Worm (Caenorhabditis elegans): ENCODE measurements around the gene K09C8.2.

Gene K09C8.2

DNA sequence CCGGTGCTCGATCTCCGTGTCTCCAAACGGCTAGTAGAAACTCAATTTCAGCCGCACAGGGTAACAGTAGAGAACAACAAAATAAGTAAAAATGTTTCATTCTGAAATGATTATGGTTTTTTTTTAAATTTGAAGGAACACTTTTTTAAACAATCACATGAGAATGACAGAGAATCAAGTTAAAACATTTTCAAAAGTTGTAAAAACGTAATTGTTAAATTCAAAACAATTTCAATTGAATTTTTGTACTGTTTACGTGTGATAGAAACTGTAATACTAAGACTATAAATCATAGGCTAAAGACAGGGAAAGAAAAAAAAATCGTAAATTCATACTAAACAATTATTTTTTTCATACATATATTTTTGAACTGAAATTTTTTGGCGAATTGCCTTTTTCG is 18.0 kb upstream of the K09C8.2 start, which contains the start of gene pho-7:
pho-7 (minus strand) TSS at position 101 of the 400 bp plus-strand sequence.
- TF ChIP-seq unc-62 (GFP tag; optimal IDR thresholded peaks at IDR 0.05) = no peak
- no peak for TF ChIP-seq nhr-25 (tag; optimal IDR thresholded peaks at IDR 0.05)
- TF ChIP-seq nhr-67 (tag; optimal IDR thresholded peaks at IDR 0.05) = no peak
- no peak for TF ChIP-seq tbx-2 (tag; optimal IDR thresholded peaks at IDR 0.05)
- no peak for TF ChIP-seq pqm-1 (tag; optimal IDR thresholded peaks at IDR 0.05)
- TF ChIP-seq eor-1 (tag; optimal IDR thresholded peaks at IDR 0.05) = no peak
- no peak for TF ChIP-seq egl-5 (tag; optimal IDR thresholded peaks at IDR 0.05)
- TF ChIP-seq ztf-11 (tag; optimal IDR thresholded peaks at IDR 0.05) = no peak
- TF ChIP-seq unc-39 (tag; optimal IDR thresholded peaks at IDR 0.05) = no peak

DNA sequence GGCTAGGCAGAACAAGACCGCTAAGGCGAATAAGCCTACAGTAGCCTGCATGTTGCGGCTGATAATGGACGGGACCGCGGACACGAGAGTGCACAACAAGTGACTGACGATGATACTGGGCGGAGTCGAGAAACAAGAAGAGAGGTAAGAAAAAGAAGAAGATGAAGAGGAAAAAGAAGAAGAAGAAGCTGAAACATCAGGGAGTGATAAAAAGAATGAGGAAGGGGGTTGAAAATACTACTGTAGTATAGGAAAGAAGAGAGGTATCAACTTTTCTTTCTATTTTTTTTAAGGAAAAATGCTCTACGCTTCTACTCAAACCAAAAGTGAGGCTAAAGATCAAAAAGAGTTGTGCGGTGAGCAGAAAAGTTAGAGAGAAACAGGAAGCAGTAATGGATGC is 10.4 kb upstream of the K09C8.2 start, which contains the start of gene T21B6.3:
T21B6.3 (minus strand) TSS at position 101 of the 400 bp plus-strand sequence.
- TF ChIP-seq egl-5 (tag; optimal IDR thresholded peaks at IDR 0.05) (no peak), aly-2 (tag; optimal IDR thresholded peaks at IDR 0.05) (no peak)

DNA sequence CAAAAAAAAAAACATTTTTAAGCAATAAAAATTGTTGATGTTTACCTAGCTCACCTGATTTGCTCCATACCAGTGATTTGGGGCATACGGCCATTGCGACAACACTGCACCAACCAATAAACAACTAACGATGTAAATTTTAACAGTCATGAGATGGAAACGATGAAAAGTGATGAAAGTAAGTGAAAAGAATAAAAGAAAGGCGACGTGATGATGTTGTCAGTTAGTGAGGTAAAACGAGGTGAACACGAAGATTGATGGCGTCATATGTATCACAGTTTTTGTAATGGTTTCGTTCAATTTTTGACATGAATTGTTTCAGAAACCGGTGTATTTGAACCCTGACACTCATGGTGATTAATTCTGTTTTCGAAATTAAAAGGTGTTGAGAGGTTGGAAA is 8.1 kb upstream of the K09C8.2 start, which contains the start of gene K09C8.7:
K09C8.7 (minus strand) TSS at position 226 of the 400 bp plus-strand sequence.
- TF ChIP-seq eor-1 (tag; optimal IDR thresholded peaks at IDR 0.05) = no peak
- no peak for TF ChIP-seq lsy-12 (tag; optimal IDR thresholded peaks at IDR 0.05)
- no peak for TF ChIP-seq elt-1 (tag; optimal IDR thresholded peaks at IDR 0.05)
- no peak for TF ChIP-seq hmg-11 (tag; optimal IDR thresholded peaks at IDR 0.05)
- no peak for TF ChIP-seq pqm-1 (tag; optimal IDR thresholded peaks at IDR 0.05)
- TF ChIP-seq ztf-4 (tag; optimal IDR thresholded peaks at IDR 0.05) = no peak
- no peak for TF ChIP-seq ZK546.5 (tag; optimal IDR thresholded peaks at IDR 0.05)
- no peak for TF ChIP-seq R02D3.7 (tag; optimal IDR thresholded peaks at IDR 0.05)
- no peak for TF ChIP-seq snpc-4 (tag; optimal IDR thresholded peaks at IDR 0.05)
- no peak for TF ChIP-seq ceh-9 (tag; optimal IDR thresholded peaks at IDR 0.05)
- no peak for TF ChIP-seq nhr-43 (tag; optimal IDR thresholded peaks at IDR 0.05; ENCODE audit: poor library complexity, severe bottlenecking)
- no peak for TF ChIP-seq tbx-2 (tag; optimal IDR thresholded peaks at IDR 0.05)
- TF ChIP-seq fkh-2 (tag; optimal IDR thresholded peaks at IDR 0.05) = no peak
- no peak for TF ChIP-seq nhr-23 (tag; optimal IDR thresholded peaks at IDR 0.05)
- TF ChIP-seq nhr-28 (tag; optimal IDR thresholded peaks at IDR 0.05) = no peak
- no peak for TF ChIP-seq nfya-1 (tag; optimal IDR thresholded peaks at IDR 0.05; ENCODE audit: insufficient read depth)
- no peak for TF ChIP-seq elt-3 (tag; optimal IDR thresholded peaks at IDR 0.05)
- no peak for TF ChIP-seq mdl-1 (tag; optimal IDR thresholded peaks at IDR 0.05)
- no peak for TF ChIP-seq pha-4 (tag; optimal IDR thresholded peaks at IDR 0.05)
- no peak for TF ChIP-seq egl-27 (tag; optimal IDR thresholded peaks at IDR 0.05)

DNA sequence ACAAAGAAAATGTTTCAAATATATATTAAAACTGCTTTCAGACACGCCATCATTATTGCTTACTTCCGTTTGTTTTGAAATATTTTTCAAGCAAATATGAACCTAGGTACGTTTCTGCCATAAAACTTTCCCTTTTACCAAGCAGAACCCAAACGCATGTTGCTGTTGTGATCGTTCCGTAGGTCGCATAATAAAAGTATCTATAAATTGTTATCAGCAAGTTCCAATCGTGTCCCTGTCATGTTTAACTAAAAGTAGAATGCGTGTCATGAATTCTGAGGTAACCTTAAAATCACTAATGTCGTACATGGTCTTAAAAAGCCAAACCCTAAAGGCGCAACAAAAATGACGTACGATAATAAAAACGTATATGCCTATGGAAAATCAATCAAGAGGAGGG is 7.3 kb upstream of the K09C8.2 start:
- peak; percentile 63 for TF ChIP-seq elt-2 (tag; optimal IDR thresholded peaks at IDR 0.05)
- peak; percentile 19 for TF ChIP-seq pqm-1 (tag; optimal IDR thresholded peaks at IDR 0.05)
- no peak for TF ChIP-seq ztf-11 (tag; optimal IDR thresholded peaks at IDR 0.05)

DNA sequence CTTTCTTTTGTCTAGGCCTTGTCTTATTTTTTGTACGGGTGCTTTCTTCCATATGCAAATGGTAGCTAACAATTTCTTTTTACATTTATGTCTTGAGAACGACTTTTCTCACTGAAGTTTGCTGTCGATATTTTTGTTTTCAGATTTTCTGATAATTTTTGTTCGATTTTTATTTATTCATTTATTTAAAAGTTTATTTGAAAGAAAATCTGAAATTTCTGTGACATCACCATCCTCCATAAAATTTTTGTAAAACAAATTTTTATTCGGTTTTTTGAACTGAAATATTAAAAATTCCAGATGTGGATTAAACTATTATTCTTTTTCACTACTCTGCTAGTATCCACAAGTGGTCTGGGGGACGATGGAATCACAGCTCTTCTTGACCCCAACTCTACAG is 5.4 kb upstream of the K09C8.2 start, which contains the start of gene pbo-4:
pbo-4 (plus strand) TSS at position 301 of the 400 bp plus-strand sequence.
- TF ChIP-seq unc-62 (GFP tag; optimal IDR thresholded peaks at IDR 0.05) (no peak), nhr-12 (tag; optimal IDR thresholded peaks at IDR 0.05) (no peak)

DNA sequence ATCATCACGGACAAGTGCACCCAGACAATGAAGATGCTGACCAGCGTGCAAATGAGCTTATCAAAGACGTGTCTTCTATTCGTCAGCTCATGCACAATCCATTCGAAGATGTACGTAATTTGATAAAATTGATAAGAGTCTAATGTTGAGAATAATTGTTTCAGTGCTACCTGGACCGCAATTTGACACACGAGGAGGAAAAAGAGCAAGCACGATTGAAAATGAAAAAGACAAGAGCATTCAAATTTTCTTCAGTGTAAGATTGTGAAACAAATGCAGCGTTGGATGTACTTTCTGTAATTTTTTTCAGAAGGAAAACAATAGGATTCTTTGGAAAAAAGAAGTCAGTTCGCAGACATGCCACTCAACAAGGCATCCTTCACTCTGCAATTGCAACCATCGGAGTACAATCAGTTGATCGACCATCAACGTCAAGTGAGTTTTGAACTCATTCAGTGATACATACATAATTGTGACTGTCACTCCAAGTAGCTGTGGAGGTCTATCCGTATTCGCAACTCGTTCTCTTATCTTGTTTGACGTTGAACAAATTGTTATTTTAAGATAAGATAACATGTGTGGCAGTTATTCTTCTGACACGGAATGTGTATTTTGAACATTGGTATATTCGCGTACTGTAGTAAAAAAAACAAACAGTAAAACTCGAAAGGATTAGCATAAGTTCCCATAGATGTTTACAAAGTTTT is 2.1 kb upstream of the K09C8.2 start:
- TF ChIP-seq pqm-1 (tag; optimal IDR thresholded peaks at IDR 0.05) (peak; percentile 32), fkh-2 (tag; optimal IDR thresholded peaks at IDR 0.05) (no peak), unc-39 (tag; optimal IDR thresholded peaks at IDR 0.05) (no peak), elt-2 (tag; optimal IDR thresholded peaks at IDR 0.05) (peak; percentile 45)

DNA sequence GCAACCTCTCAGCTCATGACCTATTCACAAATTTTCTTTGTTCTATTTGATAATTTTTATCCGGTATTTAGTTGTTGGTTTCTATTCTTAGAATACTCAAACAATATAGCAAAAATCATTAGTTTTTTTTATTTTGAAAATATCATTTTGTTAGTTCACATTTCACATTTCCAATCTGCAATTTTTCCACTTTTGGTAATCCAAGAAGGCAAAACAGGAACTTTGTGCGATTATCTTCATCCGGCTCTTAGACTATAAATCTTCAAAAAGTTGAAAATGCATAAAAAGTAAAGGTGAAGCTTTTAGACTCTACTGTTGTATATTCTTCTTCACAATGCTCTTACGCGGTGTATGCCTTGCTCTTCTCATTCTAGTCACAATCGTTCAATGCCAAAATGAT is 809 bp upstream of the K09C8.2 start, which contains the start of gene nlp-19:
nlp-19 (plus strand) TSS at position 301 of the 400 bp plus-strand sequence.
- TF ChIP-seq pha-4 (tag; optimal IDR thresholded peaks at IDR 0.05) = no peak

All from whole organism, L3 larva.